Worm (Caenorhabditis elegans) whole organism, L4/young adult: ENCODE data around the gene str-102.

ENCODE experiments used
- W03F9.2 ChIP-seq: fragments of 150-350 bp; optimal IDR thresholded peaks from 2 replicates; lab custom pipeline; 2014; ENCODE audit warnings: missing biosample characterization, missing genetic modification characterization
- dao-5 ChIP-seq: sonication (generic microtip); optimal IDR thresholded peaks from 2 replicates; lab custom pipeline; 2016; ENCODE audit warnings: missing genotype, missing genetic modification characterization, moderate library complexity, missing compliant biosample characterization
- him-1 ChIP-seq: sonication (generic microtip); optimal IDR thresholded peaks from 2 replicates; lab custom pipeline; 2016; ENCODE audit warnings: missing genotype, missing genetic modification reagents, missing genetic modification characterization, missing compliant biosample characterization

str-102 gene

ce11 chrV:15406928-15407327 lies 22.1 kb downstream of the str-102 start, which contains the start of gene srh-257:
Gene srh-257 (plus strand): TSS chrV:15407228.
- no peak for TF ChIP-seq W03F9.2
- TF ChIP-seq dao-5 = no peak

DNA sequence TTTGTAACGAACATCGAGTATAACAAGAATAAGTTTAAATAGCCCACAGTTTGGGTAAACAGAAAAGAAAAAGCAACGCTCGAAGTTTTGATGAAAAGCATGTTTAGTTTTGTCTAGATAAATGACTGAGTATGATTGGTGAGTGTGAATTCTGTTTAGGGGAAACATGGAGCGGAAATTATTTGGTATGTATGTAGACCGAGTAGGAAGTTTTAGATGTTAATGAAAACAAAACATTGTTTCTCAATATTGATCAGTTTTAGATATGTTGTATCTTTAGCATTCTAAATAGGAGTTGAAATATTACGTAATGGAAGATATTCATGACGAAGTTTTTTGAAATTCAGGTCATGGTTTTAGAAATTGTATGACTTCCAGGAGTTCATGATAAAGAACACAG lies 27.8 kb downstream of the str-102 start, which contains the start of gene srbc-63:
Gene srbc-63 (minus strand): TSS at position 101 of the 400 bp plus-strand sequence.
- TF ChIP-seq dao-5 = no peak
- no peak for TF ChIP-seq W03F9.2
- no peak for TF ChIP-seq him-1 (tag; lab: Kevin White, UChicago)

DNA sequence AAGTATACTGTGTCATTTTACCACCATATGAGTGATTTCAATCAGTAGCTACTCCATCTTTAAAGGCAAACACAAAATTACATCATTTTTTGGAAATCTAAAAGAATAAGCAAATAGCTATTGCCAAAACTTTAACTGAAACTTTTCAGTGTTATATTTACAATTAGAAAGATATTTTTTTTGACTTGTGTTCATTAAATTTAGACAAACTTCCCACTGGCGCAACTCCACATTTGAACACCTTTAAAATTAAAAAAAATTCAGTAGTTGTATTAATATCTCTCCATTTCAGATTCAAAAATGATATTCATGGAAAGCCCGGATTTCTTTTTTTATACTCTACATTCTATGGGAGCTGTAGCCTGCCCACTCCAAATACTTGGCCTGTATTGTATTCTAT lies 29.0 kb downstream of the str-102 start, which contains the start of gene srh-264:
Gene srh-264 (plus strand): TSS at position 301 of the 400 bp plus-strand sequence.
- TF ChIP-seq W03F9.2 = no peak

- TF ChIP-seq W03F9.2 (no peak), him-1 (tag; lab: Kevin White, UChicago) (no peak), dao-5 (no peak)
These were observed 31.1 kb downstream of the str-102 start, which contains the start of gene srh-265 for ce11 chrV:15415951-15416350. Gene srh-265 (plus strand): TSS chrV:15416251.

ce11 chrV:15417822-15418221 lies 33.0 kb downstream of the str-102 start, which contains the start of gene T06E6.10:
Gene T06E6.10 (plus strand): TSS chrV:15418122.
- TF ChIP-seq dao-5 = no peak
- no peak for TF ChIP-seq him-1 (tag; lab: Kevin White, UChicago)
- no peak for TF ChIP-seq W03F9.2

ce11 chrV:15423601-15424000 lies 38.8 kb downstream of the str-102 start, which contains the start of gene fbxa-104:
Gene fbxa-104 (minus strand): TSS chrV:15423683.
- TF ChIP-seq him-1 (tag; lab: Kevin White, UChicago) (no peak), W03F9.2 (no peak), dao-5 (no peak)

DNA sequence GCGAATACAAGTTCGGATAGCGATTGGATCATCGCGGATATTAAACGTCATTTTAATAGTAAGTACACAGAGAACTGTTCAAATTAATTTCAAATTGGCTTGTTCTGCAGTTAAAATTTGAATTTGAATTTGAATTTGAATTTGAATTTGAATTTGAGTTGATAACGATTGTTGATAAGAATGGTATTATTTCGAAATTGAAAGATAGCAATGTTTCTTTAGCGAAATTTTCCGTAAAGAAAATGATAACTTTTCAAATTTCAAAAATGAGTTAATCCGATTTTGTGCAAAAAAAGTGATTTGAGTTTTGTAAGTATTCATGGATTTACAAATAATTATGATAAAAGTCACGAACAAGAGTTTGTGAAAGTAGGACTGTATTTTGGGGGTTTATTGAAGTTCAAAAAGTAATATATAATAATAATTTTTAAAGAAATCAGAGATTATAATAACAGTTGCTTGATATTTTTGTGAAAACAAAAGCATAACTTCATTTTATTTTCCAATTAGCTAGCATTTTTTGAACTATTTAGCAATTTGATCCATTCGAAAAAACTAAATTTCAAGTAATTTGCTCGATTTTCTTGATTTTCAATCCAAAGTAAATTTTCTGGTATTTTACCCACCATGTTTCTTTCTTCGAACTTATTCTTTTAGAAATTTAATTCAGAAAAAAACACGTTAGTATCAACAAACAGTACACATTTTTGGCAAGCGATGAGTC lies 40.7 kb downstream of the str-102 start, which contains the start of gene Y36E3A.2:
Gene Y36E3A.2 (plus strand): TSS at position 674 of the 724 bp plus-strand sequence.
- no peak for TF ChIP-seq dao-5
- no peak for TF ChIP-seq W03F9.2
- TF ChIP-seq him-1 (tag; lab: Kevin White, UChicago) = no peak

DNA sequence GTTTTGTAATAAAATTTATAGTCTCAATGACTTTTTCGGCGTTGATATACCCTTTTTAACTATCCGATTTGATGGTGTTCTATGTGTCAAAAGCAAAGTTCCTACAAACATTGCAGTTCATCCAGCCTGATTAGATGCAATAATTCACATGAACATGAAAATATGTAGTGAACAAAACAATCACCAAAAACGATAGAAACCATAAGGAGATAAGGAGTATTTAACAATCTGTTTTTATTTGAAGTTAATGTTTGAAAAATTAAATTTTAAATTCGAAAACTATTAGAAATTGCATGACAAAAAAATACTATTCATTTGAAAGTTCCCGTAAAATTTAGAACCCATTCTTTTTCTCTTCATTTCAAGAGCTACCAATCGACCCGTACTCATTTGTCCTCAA lies 42.1 kb downstream of the str-102 start, which contains the start of gene fbxa-209:
Gene fbxa-209 (minus strand): TSS at position 101 of the 400 bp plus-strand sequence.
- TF ChIP-seq W03F9.2 (no peak), dao-5 (no peak), him-1 (tag; lab: Kevin White, UChicago) (no peak)

ce11 chrV:15431322-15432052 lies 46.7 kb downstream of the str-102 start:
- TF ChIP-seq W03F9.2 (no peak), him-1 (tag; lab: Kevin White, UChicago) (no peak), dao-5 (no peak)

- TF ChIP-seq him-1 (tag; lab: Kevin White, UChicago) = no peak
- TF ChIP-seq dao-5 = no peak
- TF ChIP-seq W03F9.2 = peak; percentile 34
These were observed 47.6 kb downstream of the str-102 start, which contains the start of gene T26H5.8 for ce11 chrV:15432457-15432856. Gene T26H5.8 (minus strand): TSS chrV:15432726.

ce11 chrV:15434647-15435046 lies 49.8 kb downstream of the str-102 start:
- no peak for TF ChIP-seq W03F9.2
- no peak for TF ChIP-seq dao-5
- TF ChIP-seq him-1 (tag; lab: Kevin White, UChicago) = no peak

DNA sequence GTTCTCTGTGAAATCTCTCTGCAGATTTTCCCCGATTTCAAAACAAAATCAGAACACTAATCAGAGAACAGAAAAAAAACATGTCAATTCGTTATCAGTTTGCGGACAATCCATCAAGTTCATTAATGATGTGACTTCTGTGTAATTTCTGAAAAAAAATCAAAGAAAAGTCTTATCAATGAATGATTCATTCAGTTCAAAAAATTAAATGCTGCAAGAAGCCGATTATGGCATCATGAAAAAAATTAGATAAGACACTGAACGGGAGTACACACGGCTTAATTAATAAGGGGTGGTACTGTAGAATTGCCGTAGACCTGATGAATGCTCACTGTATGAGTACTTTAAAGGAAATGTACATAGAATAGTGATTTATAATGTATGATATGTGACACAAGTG lies 51.3 kb downstream of the str-102 start:
- no peak for TF ChIP-seq dao-5
- no peak for TF ChIP-seq W03F9.2
- no peak for TF ChIP-seq him-1 (tag; lab: Kevin White, UChicago)
